Fruit fly (Drosophila melanogaster): ENCODE data around the gene epsilonCOP.

epsilonCOP gene

dm6 chr2L:6488676-6489140 is at the start of gene epsilonCOP, which contains the start of gene KFase (continued):
- TF ChIP-seq dati (GFP tag; IDR thresholded peaks at IDR 0.05) = no peak
- TF ChIP-seq exex (tag; optimal IDR thresholded peaks at IDR 0.05) = peak; percentile 68
- TF ChIP-seq CG1529 (GFP tag; optimal IDR thresholded peaks at IDR 0.05) = no peak
- TF ChIP-seq Spps (tag; optimal IDR thresholded peaks at IDR 0.05) = peak; percentile 12
- no peak for TF ChIP-seq so (GFP tag; IDR thresholded peaks at IDR 0.05)
- no peak for TF ChIP-seq GATAe (GFP tag; conservative IDR thresholded peaks at IDR 0.05)
- TF ChIP-seq phol (tag; optimal IDR thresholded peaks at IDR 0.05) = peak; percentile 73
- peak; percentile 59 for TF ChIP-seq eyg (GFP tag; optimal IDR thresholded peaks at IDR 0.05)
- peak; percentile 73 for TF ChIP-seq Scr (GFP tag; IDR thresholded peaks at IDR 0.05; ENCODE audit: partially characterized antibody)
- TF ChIP-seq CG33213 (GFP tag; optimal IDR thresholded peaks at IDR 0.05) = peak; percentile 77
- peak; percentile 40 for TF ChIP-seq CG13296 (GFP tag; optimal IDR thresholded peaks at IDR 0.05)
- no peak for TF ChIP-seq da (GFP tag; optimal IDR thresholded peaks at IDR 0.05)
- peak; percentile 90 for TF ChIP-seq Myb (GFP tag; optimal IDR thresholded peaks at IDR 0.05)
- no peak for TF ChIP-seq gsb (GFP tag; IDR thresholded peaks at IDR 0.05)
- TF ChIP-seq CG17912 (GFP tag; optimal IDR thresholded peaks at IDR 0.05) = peak; percentile 3
- no peak for TF ChIP-seq CG6854 (GFP tag; optimal IDR thresholded peaks at IDR 0.05)
- peak; percentile 30 for TF ChIP-seq CG10462 (GFP tag; optimal IDR thresholded peaks at IDR 0.05)
- TF ChIP-seq TFAM (GFP tag; optimal IDR thresholded peaks at IDR 0.05) = no peak
- TF ChIP-seq odd (GFP tag; optimal IDR thresholded peaks at IDR 0.05) = peak; percentile 18
- peak; percentile 57 for TF ChIP-seq Dek (tag; optimal IDR thresholded peaks at IDR 0.05)
- TF ChIP-seq NK7.1 (GFP tag; optimal IDR thresholded peaks at IDR 0.05) = no peak
- no peak for TF ChIP-seq CG11504 (tag; optimal IDR thresholded peaks at IDR 0.05)
- TF ChIP-seq CG12942 (GFP tag; optimal IDR thresholded peaks at IDR 0.05) = peak; percentile 71
- no peak for TF ChIP-seq D (optimal IDR thresholded peaks at IDR 0.05)
- TF ChIP-seq D (GFP tag; optimal IDR thresholded peaks at IDR 0.05) = no peak
- peak; percentile 52 for TF ChIP-seq Mes4 (GFP tag; optimal IDR thresholded peaks at IDR 0.05)
- no peak for TF ChIP-seq run (tag; optimal IDR thresholded peaks at IDR 0.05)
- no peak for TF ChIP-seq psq (GFP tag; optimal IDR thresholded peaks at IDR 0.05)
- TF ChIP-seq CG18476 (GFP tag; optimal IDR thresholded peaks at IDR 0.05) = peak; percentile 38
- TF ChIP-seq bab2 (GFP tag; optimal IDR thresholded peaks at IDR 0.05) = peak; percentile 59
- TF ChIP-seq NC2β (GFP tag; optimal IDR thresholded peaks at IDR 0.05) = peak; percentile 71
- TF ChIP-seq Poxn (GFP tag; IDR thresholded peaks at IDR 0.05) = no peak
- TF ChIP-seq Trl (optimal IDR thresholded peaks at IDR 0.05) = no peak
- peak; percentile 79 for TF ChIP-seq Trl (GFP tag; optimal IDR thresholded peaks at IDR 0.05)
- TF ChIP-seq CG14710 (tag; optimal IDR thresholded peaks at IDR 0.05) = peak; percentile 89
- TF ChIP-seq CG18011 (GFP tag; optimal IDR thresholded peaks at IDR 0.05) = peak; percentile 46
- no peak for TF ChIP-seq CG12219 (GFP tag; optimal IDR thresholded peaks at IDR 0.05)
- no peak for TF ChIP-seq CG7372 (GFP tag; IDR thresholded peaks at IDR 0.05)
- peak; percentile 59; the same call in 1 of the 3 replicates for TF ChIP-seq jigr1 (GFP tag; IDR thresholded peaks at IDR 0.05)
- no peak for TF ChIP-seq esg (GFP tag; conservative IDR thresholded peaks at IDR 0.05)
- no peak for TF ChIP-seq Oli (tag; optimal IDR thresholded peaks at IDR 0.05)
- TF ChIP-seq sug (tag; optimal IDR thresholded peaks at IDR 0.05) = peak; percentile 70
- peak; percentile 73; the same call in 2 of the 4 replicates for TF ChIP-seq chinmo (GFP tag; IDR thresholded peaks at IDR 0.05; ENCODE audit: partially characterized antibody)
- TF ChIP-seq aop (GFP tag; IDR thresholded peaks at IDR 0.05) = no peak
- peak in 1 of 2 experiments; percentile 36 for TF ChIP-seq bsh (GFP tag; optimal IDR thresholded peaks at IDR 0.05)
- no peak for TF ChIP-seq tio (GFP tag; optimal IDR thresholded peaks at IDR 0.05)
- peak; percentile 48 for TF ChIP-seq CG8924 (tag; optimal IDR thresholded peaks at IDR 0.05)
- peak; percentile 49 for TF ChIP-seq CG12299 (tag; optimal IDR thresholded peaks at IDR 0.05)
- TF ChIP-seq mam (GFP tag; optimal IDR thresholded peaks at IDR 0.05) = peak; percentile 50
- TF ChIP-seq CG10565 (GFP tag; optimal IDR thresholded peaks at IDR 0.05) = no peak
- TF ChIP-seq CG11695 (GFP tag; IDR thresholded peaks at IDR 0.05) = no peak
- no peak for TF ChIP-seq CG32767 (GFP tag; IDR thresholded peaks at IDR 0.05)

All from whole organism, embryonic.